Fruit fly (Drosophila melanogaster) whole organism, pupa: Measurements from ENCODE around the gene CG7156.

ENCODE experiments used
- CG10348 ChIP-seq: fragments of 200-800 bp; sonication (Bioruptor generic); IDR thresholded peaks from 2 replicates; pipeline ENCODE4 v1.3.6; 2022; ENCODE audit warnings: missing biosample characterization, missing genetic modification characterization
- CG12605 ChIP-seq: fragments of 200-800 bp; sonication (Bioruptor generic); IDR thresholded peaks from 2 replicates; pipeline ENCODE4 v1.3.6; 2022; ENCODE audit warnings: missing biosample characterization, missing genetic modification characterization
- CG4496 ChIP-seq: fragments of 200-800 bp; sonication (Bioruptor generic); IDR thresholded peaks from 3 replicates; pipeline ENCODE4 v1.3.6; 2022; ENCODE audit warnings: missing biosample characterization, missing genetic modification characterization
- CG8159 ChIP-seq: fragments of 200-800 bp; sonication (Bioruptor generic); optimal IDR thresholded peaks from 3 replicates; lab custom pipeline; 2018; ENCODE audit warnings: missing biosample characterization, mild to moderate bottlenecking, missing genetic modification characterization, moderate library complexity
- CG8301 ChIP-seq: fragments of 200-800 bp; sonication (Bioruptor generic); optimal IDR thresholded peaks from 2 replicates; lab custom pipeline; 2018; ENCODE audit warnings: missing biosample characterization, mild to moderate bottlenecking, missing genetic modification characterization
- CG9948 ChIP-seq: fragments of 200-800 bp; sonication (Bioruptor generic); optimal IDR thresholded peaks from 2 replicates; lab custom pipeline; 2018; ENCODE audit warnings: missing biosample characterization, mild to moderate bottlenecking, missing genetic modification characterization, moderate library complexity
- D1 ChIP-seq: fragments of 200-800 bp; sonication (Bioruptor generic); optimal IDR thresholded peaks from 2 replicates; lab custom pipeline; 2018; ENCODE audit warnings: missing biosample characterization, mild to moderate bottlenecking, missing genetic modification characterization, moderate library complexity
- EcR ChIP-seq: fragments of 200-800 bp; sonication (Bioruptor generic); optimal IDR thresholded peaks from 3 replicates; lab custom pipeline; 2019; ENCODE audit warnings: missing biosample characterization, missing genetic modification characterization, mild to moderate bottlenecking, moderate library complexity, missing genetic modification reagents
- Ets98B ChIP-seq: fragments of 200-800 bp; sonication (Bioruptor generic); IDR thresholded peaks from 2 replicates; pipeline ENCODE4 v1.3.6; 2022; ENCODE audit warnings: missing biosample characterization, missing genetic modification characterization
- Pif1A ChIP-seq: fragments of 200-800 bp; sonication (Bioruptor generic); optimal IDR thresholded peaks from 3 replicates; lab custom pipeline; 2016; ENCODE audit warnings: missing biosample characterization, missing genetic modification characterization
- fd96Ca ChIP-seq: fragments of 200-800 bp; sonication (Bioruptor generic); IDR thresholded peaks from 3 replicates; pipeline ENCODE4 v1.3.6; 2022; ENCODE audit warnings: missing biosample characterization, missing genetic modification characterization
- gl ChIP-seq: fragments of 200-800 bp; sonication (Bioruptor generic); optimal IDR thresholded peaks from 2 replicates; lab custom pipeline; 2018; ENCODE audit warnings: missing biosample characterization, mild to moderate bottlenecking, missing genetic modification characterization
- rn ChIP-seq: fragments of 200-800 bp; sonication (Bioruptor generic); IDR thresholded peaks from 2 replicates; pipeline ENCODE4 v1.3.6; 2022; ENCODE audit warnings: missing biosample characterization, missing genetic modification characterization

dm6 chr3R:18232187-18232586 is 9.8 kb downstream of the CG7156 start:
- TF ChIP-seq Ets98B (no peak), CG4496 (no peak), CG10348 (no peak), CG8301 (tag; lab: Kevin White, UChicago) (no peak), D1 (no peak), gl (tag; lab: Kevin White, UChicago) (no peak), CG9948 (tag; lab: Kevin White, UChicago) (no peak), CG8159 (tag; lab: Kevin White, UChicago) (no peak), fd96Ca (GFP tag; lab: Robert Waterston, UW) (no peak), CG12605 (GFP tag; lab: Robert Waterston, UW) (no peak), EcR (GFP tag; lab: Kevin White, UChicago) (no peak), Pif1A (GFP tag; lab: Kevin White, UChicago) (no peak), rn (GFP tag; lab: Robert Waterston, UW) (no peak)
